Worm (Caenorhabditis elegans): ENCODE data around the gene M28.9.

M28.9 gene

ce11 chrII:10627963-10628362 lies 11.2 kb upstream of the M28.9 start, which contains the start of gene M28.8:
Gene M28.8 (plus strand): TSS chrII:10628263.
- TF ChIP-seq unc-3 (GFP tag; conservative IDR thresholded peaks at IDR 0.05): no peak
- TF ChIP-seq unc-3 (tag; optimal IDR thresholded peaks at IDR 0.05): no peak
- TF ChIP-seq pha-4 (tag; optimal IDR thresholded peaks at IDR 0.05): no peak
- no peak for TF ChIP-seq ceh-18 (tag; optimal IDR thresholded peaks at IDR 0.05)
- no peak for TF ChIP-seq pha-2 (tag; optimal IDR thresholded peaks at IDR 0.05)
- TF ChIP-seq ceh-19 (GFP tag; optimal IDR thresholded peaks at IDR 0.05): no peak
- no peak for TF ChIP-seq eyg-1 (tag; optimal IDR thresholded peaks at IDR 0.05)
- no peak for TF ChIP-seq odd-2 (tag; optimal IDR thresholded peaks at IDR 0.05)
- TF ChIP-seq nhr-11 (tag; optimal IDR thresholded peaks at IDR 0.05): no peak

- TF ChIP-seq ztf-16 (tag; optimal IDR thresholded peaks at IDR 0.05) (no peak), ceh-6 (GFP tag; optimal IDR thresholded peaks at IDR 0.05) (no peak), C08G9.2 (tag; optimal IDR thresholded peaks at IDR 0.05) (no peak), ceh-24 (tag; optimal IDR thresholded peaks at IDR 0.05) (no peak), unc-86 (tag; optimal IDR thresholded peaks at IDR 0.05) (no peak), odd-2 (tag; optimal IDR thresholded peaks at IDR 0.05) (no peak), fkh-6 (tag; optimal IDR thresholded peaks at IDR 0.05) (no peak), gmeb-2 (tag; optimal IDR thresholded peaks at IDR 0.05) (no peak), ttx-3 (tag; optimal IDR thresholded peaks at IDR 0.05) (no peak), ceh-48 (tag; optimal IDR thresholded peaks at IDR 0.05) (no peak), hlh-15 (tag; optimal IDR thresholded peaks at IDR 0.05) (no peak), pag-3 (tag; optimal IDR thresholded peaks at IDR 0.05; ENCODE audit: borderline replicate concordance) (no peak), hlh-8 (tag; optimal IDR thresholded peaks at IDR 0.05) (no peak), ceh-45 (GFP tag; IDR thresholded peaks at IDR 0.05) (no peak), lin-11 (tag; optimal IDR thresholded peaks at IDR 0.05) (no peak), Y22D7AL.16 (tag; optimal IDR thresholded peaks at IDR 0.05) (no peak), dve-1 (tag; optimal IDR thresholded peaks at IDR 0.05) (no peak), ref-2 (tag; optimal IDR thresholded peaks at IDR 0.05) (no peak), C38D4.7 (GFP tag; optimal IDR thresholded peaks at IDR 0.05) (no peak)
These were observed 8.3 kb upstream of the M28.9 start for ce11 chrII:10630944-10631343.

- TF ChIP-seq unc-42 (tag; optimal IDR thresholded peaks at IDR 0.05): no peak
- no peak for TF ChIP-seq ceh-48 (tag; optimal IDR thresholded peaks at IDR 0.05)
These were observed 4.2 kb downstream of the M28.9 start, which contains the start of gene M28.4 for ce11 chrII:10643403-10643802. Gene M28.4 (plus strand): TSS chrII:10643703.

ce11 chrII:10646901-10647566 lies 7.8 kb downstream of the M28.9 start, which contains the start of gene M28.10:
Gene M28.10 (plus strand): TSS chrII:10647516.
- TF ChIP-seq sox-4 (tag; optimal IDR thresholded peaks at IDR 0.05) (no peak), ceh-19 (GFP tag; optimal IDR thresholded peaks at IDR 0.05) (no peak), che-1 (tag; optimal IDR thresholded peaks at IDR 0.05) (no peak), dmd-4 (tag; optimal IDR thresholded peaks at IDR 0.05; ENCODE audit: borderline replicate concordance) (no peak)

ce11 chrII:10652112-10652511 lies 12.9 kb downstream of the M28.9 start, which contains the start of gene nphp-1:
Gene nphp-1 (minus strand): TSS chrII:10652256.
- peak; percentile 92 for TF ChIP-seq sdc-2 (tag; optimal IDR thresholded peaks at IDR 0.05)
- no peak for TF ChIP-seq tbx-2 (tag; optimal IDR thresholded peaks at IDR 0.05)

- no peak for TF ChIP-seq hlh-13 (GFP tag; optimal IDR thresholded peaks at IDR 0.05)
- no peak for TF ChIP-seq ceh-22 (tag; optimal IDR thresholded peaks at IDR 0.05)
- no peak for TF ChIP-seq madf-2 (tag; optimal IDR thresholded peaks at IDR 0.05)
- TF ChIP-seq che-1 (tag; optimal IDR thresholded peaks at IDR 0.05): no peak
- no peak for TF ChIP-seq pha-4 (tag; optimal IDR thresholded peaks at IDR 0.05)
- TF ChIP-seq unc-86 (tag; optimal IDR thresholded peaks at IDR 0.05): no peak
- no peak for TF ChIP-seq ceh-34 (tag; optimal IDR thresholded peaks at IDR 0.05)
- no peak for TF ChIP-seq pat-9 (tag; optimal IDR thresholded peaks at IDR 0.05)
- no peak for TF ChIP-seq ceh-30 (tag; optimal IDR thresholded peaks at IDR 0.05)
- TF ChIP-seq syd-9 (tag; optimal IDR thresholded peaks at IDR 0.05): no peak
- no peak for TF ChIP-seq ceh-24 (tag; optimal IDR thresholded peaks at IDR 0.05)
- no peak for TF ChIP-seq ceh-45 (GFP tag; IDR thresholded peaks at IDR 0.05)
- no peak for TF ChIP-seq gmeb-2 (tag; optimal IDR thresholded peaks at IDR 0.05)
- TF ChIP-seq ahr-1 (tag; optimal IDR thresholded peaks at IDR 0.05): no peak
- TF ChIP-seq hlh-6 (tag; optimal IDR thresholded peaks at IDR 0.05): no peak
These were observed 14.3 kb downstream of the M28.9 start for ce11 chrII:10653559-10653958.

Data from whole organism, late embryonic.